Worm (Caenorhabditis elegans) whole organism, midembryonic: ENCODE results near the gene F56C4.2.
"Not testable (repeated sequence)": the region's sequence is repeated elsewhere in the genome, so short reads cannot be mapped to it uniquely, and the experiment has no call there.

ENCODE experiments used
- T22C8.4 ChIP-seq: fragments of 200-800 bp; sonication (Bioruptor generic); IDR thresholded peaks from 2 replicates; pipeline ENCODE4 v1.3.6; 2022; ENCODE audit warnings: missing genetic modification characterization, missing compliant biosample characterization
- cog-1 ChIP-seq: sonication (generic microtip); optimal IDR thresholded peaks from 2 replicates; lab custom pipeline; 2016; ENCODE audit warnings: missing genetic modification characterization, missing compliant biosample characterization
- flt-1 ChIP-seq: fragments of 200-800 bp; sonication (Bioruptor generic); IDR thresholded peaks from 2 replicates; pipeline ENCODE4 v1.3.6; 2022; ENCODE audit warnings: missing genetic modification characterization, missing compliant biosample characterization
- med-1 ChIP-seq: sonication (generic microtip); optimal IDR thresholded peaks from 2 replicates; lab custom pipeline; 2017; ENCODE audit warnings: missing genetic modification characterization, mild to moderate bottlenecking, missing compliant biosample characterization, antibody characterized with exemption, missing genetic modification reagents; ENCODE audit not compliant: insufficient read depth
- ref-1 ChIP-seq: fragments of 200-800 bp; sonication (Bioruptor generic); conservative IDR thresholded peaks from 2 replicates; pipeline ENCODE4 v1.3.6; 2022; ENCODE audit warnings: missing genetic modification reagents, missing genetic modification characterization, missing compliant biosample characterization
- tab-1 ChIP-seq: fragments of 200-800 bp; sonication (Bioruptor generic); IDR thresholded peaks from 2 replicates; pipeline ENCODE4 v1.3.6; 2022; ENCODE audit warnings: missing genetic modification characterization, missing compliant biosample characterization
- ztf-29 ChIP-seq: fragments of 200-800 bp; sonication (Bioruptor generic); IDR thresholded peaks from 2 replicates; pipeline ENCODE4 v1.3.6; 2022; ENCODE audit warnings: missing genetic modification reagents, missing genetic modification characterization, missing compliant biosample characterization

F56C4.2 gene

DNA sequence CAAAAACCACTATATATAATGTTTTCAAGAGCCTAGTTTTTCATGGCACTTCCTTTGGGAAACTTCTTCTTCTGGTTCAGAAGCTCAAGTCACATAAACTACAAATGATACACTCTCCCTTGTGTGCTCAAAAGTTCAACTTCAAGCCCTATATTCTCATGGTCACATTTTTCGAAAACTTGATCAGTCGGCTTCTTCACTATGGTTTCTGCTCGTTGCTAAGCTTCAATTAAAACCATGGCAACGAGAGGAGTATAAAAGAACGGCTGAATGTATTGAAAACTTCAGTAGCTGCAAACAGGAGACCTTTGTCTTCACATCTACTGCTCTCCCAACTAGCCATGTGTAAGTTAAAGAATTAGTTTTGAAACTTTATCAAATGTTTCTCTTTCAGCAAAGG is 48.2 kb downstream of the F56C4.2 start, which contains the start of gene R102.2:
TSS of gene R102.2 (plus strand) at position 301 of the 400 bp plus-strand sequence.
- not testable (repeated sequence) for TF ChIP-seq med-1 (GFP tag; lab: Kevin White, UChicago); ztf-29 (GFP tag; lab: Robert Waterston, UW); ref-1 (GFP tag; lab: Robert Waterston, UW)

ce11 chrIV:10688972-10689567 is 50.0 kb downstream of the F56C4.2 start, which contains the start of gene R102.3:
R102.3 (plus strand) TSS chrIV:10689517.
- TF ChIP-seq flt-1 (GFP tag; lab: Robert Waterston, UW), result no peak

- no peak for TF ChIP-seq ztf-29 (GFP tag; lab: Robert Waterston, UW)
- TF ChIP-seq med-1 (GFP tag; lab: Kevin White, UChicago), result no peak
- no peak for TF ChIP-seq flt-1 (GFP tag; lab: Robert Waterston, UW)
- no peak for TF ChIP-seq tab-1 (GFP tag; lab: Robert Waterston, UW)
- no peak for TF ChIP-seq T22C8.4 (GFP tag; lab: Robert Waterston, UW)
- TF ChIP-seq cog-1, result no peak
- TF ChIP-seq ref-1 (GFP tag; lab: Robert Waterston, UW), result no peak
Measured at ce11 chrIV:10690139-10690538, 51.1 kb downstream of the F56C4.2 start, which contains the start of gene R102.8. R102.8 (minus strand) TSS chrIV:10690239.
